Worm (Caenorhabditis elegans): Measurements from ENCODE around the gene cyp-13A12.

cyp-13A12 gene

DNA sequence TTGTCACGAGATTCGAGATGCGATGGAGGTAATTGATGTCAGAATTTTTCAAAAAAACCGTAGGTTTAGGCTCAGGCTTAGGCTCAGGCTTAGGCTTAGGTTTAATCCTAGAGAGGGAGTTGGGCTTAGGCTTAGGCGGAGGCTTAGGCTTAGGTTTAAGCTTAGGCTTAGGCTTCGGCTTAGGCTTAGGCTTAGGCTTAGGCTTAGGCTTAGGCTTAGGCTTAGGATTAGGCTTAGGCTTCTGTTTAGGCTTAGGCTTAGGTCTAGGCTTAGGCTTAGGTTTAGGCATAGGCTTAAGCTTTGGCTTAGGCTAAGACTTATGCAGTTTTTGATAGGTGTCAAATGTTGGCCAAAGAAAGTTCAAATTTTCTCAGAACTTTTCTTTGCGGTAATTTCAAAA lies 20.0 kb upstream of the cyp-13A12 start:
- no peak for TF ChIP-seq dpl-1 (GFP tag; optimal IDR thresholded peaks at IDR 0.05)
- TF ChIP-seq let-607 (tag; optimal IDR thresholded peaks at IDR 0.05) = no peak
- 0 out of 2 replicates have a peak, but pooled peaks have one; percentile 26 for TF ChIP-seq lin-26 (GFP tag; IDR thresholded peaks at IDR 0.05)
- no peak for TF ChIP-seq fkh-3 (tag; optimal IDR thresholded peaks at IDR 0.05)
- TF ChIP-seq nhr-90 (tag; optimal IDR thresholded peaks at IDR 0.05) = no peak

DNA sequence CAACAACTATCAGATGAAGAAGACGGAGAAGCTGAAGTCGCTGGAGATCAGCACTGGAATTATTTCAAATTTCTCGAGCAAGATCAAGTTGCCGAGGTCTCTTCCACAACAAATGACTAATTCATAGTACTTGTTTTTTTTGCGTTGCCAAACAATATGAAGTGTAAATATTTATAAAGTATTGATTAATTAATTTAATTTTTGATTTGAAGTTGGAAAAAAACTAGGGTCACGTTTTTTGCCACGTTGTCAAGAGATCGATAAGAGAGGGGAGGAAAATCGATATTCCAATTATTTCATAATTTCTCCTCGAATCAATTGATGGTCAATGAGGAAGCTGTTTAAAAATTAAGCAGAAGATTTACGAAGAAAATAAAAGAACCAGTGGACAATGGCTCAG lies 19.2 kb upstream of the cyp-13A12 start, which contains the start of gene snf-7:
Gene snf-7 (plus strand): TSS at position 301 of the 400 bp plus-strand sequence.
- TF ChIP-seq Y79H2A.3 (GFP tag; conservative IDR thresholded peaks at IDR 0.05) (no peak), rcor-1 (GFP tag; IDR thresholded peaks at IDR 0.05) (no peak)

DNA sequence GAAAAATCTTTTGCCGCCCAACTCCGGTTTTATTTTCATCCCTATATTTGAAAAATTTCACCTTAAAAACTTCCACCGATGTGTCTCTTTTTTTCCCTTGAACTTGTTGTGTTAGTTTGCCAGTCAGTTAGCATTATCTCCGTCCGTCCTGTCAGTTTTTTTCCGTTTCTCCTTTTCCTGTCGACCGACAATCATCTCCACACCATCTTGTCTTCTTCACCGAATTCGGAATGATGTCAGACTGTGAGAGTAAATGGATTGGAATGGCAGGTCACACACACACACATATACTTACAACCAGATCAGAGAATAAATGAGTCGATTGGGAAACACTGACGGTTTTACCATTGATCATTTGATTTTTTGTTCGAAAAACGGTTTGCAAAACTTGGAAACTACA lies 12.4 kb upstream of the cyp-13A12 start:
- TF ChIP-seq ztf-25 (GFP tag; IDR thresholded peaks at IDR 0.05) = no peak

DNA sequence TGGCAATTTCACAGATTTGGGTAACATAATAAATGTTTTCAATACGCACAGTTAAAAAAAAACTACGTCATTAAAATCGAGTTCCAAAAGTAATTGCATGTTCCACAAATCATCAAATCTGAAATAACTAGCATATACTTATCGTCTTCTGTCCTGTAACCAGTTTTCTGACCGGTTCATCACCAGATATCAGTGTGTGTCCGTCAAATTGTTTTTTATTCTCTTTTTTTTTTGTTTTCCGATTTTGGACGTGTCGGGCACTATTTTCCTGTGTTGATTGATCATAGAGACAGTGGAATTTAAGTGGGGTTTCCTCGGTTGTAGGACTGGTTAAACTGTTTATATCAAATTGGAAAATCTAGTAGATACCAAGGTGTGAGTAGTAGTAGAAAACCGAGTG lies 10.4 kb upstream of the cyp-13A12 start:
- TF ChIP-seq hlh-26 (GFP tag; conservative IDR thresholded peaks at IDR 0.05) (no peak), ztf-25 (GFP tag; IDR thresholded peaks at IDR 0.05) (no peak), bed-1 (GFP tag; IDR thresholded peaks at IDR 0.05) (no peak), B0336.3 (GFP tag; IDR thresholded peaks at IDR 0.05) (no peak), repo-1 (tag; optimal IDR thresholded peaks at IDR 0.05) (no peak), B0019.2 (GFP tag; conservative IDR thresholded peaks at IDR 0.05) (no peak)

DNA sequence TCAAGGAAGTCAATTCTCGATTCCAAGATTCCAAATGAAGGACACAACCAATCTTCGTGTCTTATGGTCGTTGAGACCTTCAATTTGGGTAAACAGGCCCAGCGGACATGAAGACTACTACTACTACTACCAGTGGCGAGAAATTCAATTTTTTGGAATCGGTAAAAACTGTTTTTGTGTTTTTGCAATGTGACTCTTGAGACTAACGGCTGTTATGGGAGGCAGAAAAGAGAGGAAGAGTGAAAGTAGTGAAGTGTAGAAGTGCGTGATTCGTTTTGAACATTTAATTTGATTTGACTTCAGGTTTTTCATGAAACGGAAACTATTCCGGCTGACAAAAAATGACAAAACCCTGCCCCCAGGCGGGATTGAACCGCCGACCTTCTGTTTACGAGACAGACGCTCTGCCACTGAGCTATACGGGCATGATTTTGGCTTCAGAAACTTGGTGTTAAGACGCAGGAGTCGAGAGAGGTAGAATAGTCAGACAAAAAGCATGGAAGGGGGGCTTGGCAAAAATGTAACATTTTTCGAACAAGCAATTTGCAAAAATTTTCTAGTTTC lies 8.5 kb upstream of the cyp-13A12 start:
- TF ChIP-seq ceh-100 (GFP tag; IDR thresholded peaks at IDR 0.05) (no peak), lag-1 (GFP tag; IDR thresholded peaks at IDR 0.05) (no peak), lin-40 (tag; optimal IDR thresholded peaks at IDR 0.05) (peak; percentile 57), snpc-3.4 (tag; optimal IDR thresholded peaks at IDR 0.05) (peak; percentile 31), Y79H2A.3 (GFP tag; conservative IDR thresholded peaks at IDR 0.05) (no peak), dox-1 (GFP tag; IDR thresholded peaks at IDR 0.05) (peak; percentile 74), hrde-1 (tag; optimal IDR thresholded peaks at IDR 0.05; ENCODE audit: borderline replicate concordance) (no peak), ztf-3 (GFP tag; optimal IDR thresholded peaks at IDR 0.05) (no peak), F55B11.4 (tag; optimal IDR thresholded peaks at IDR 0.05; ENCODE audit: borderline replicate concordance, insufficient read depth) (no peak), attf-5 (GFP tag; optimal IDR thresholded peaks at IDR 0.05) (peak; percentile 25), lsl-1 (GFP tag; optimal IDR thresholded peaks at IDR 0.05) (peak; percentile 23), ceh-27 (GFP tag; optimal IDR thresholded peaks at IDR 0.05) (peak; percentile 9), nfya-2 (GFP tag; IDR thresholded peaks at IDR 0.05) (no peak), sea-2 (GFP tag; IDR thresholded peaks at IDR 0.05) (no peak), akir-1 (GFP tag; optimal IDR thresholded peaks at IDR 0.05) (no peak), F37B4.10 (GFP tag; IDR thresholded peaks at IDR 0.05) (no peak), T26A5.8 (tag; optimal IDR thresholded peaks at IDR 0.05) (no peak), hsf-1 (GFP tag; IDR thresholded peaks at IDR 0.05) (no peak), snpc-4 (GFP tag; optimal IDR thresholded peaks at IDR 0.05) (peak; percentile 41), snpc-4 (tag; optimal IDR thresholded peaks at IDR 0.05) (peak in 2 of 4 experiments; percentile 32 to 48), mel-28 (tag; optimal IDR thresholded peaks at IDR 0.05; ENCODE audit: borderline replicate concordance) (no peak), nhr-120 (GFP tag; IDR thresholded peaks at IDR 0.05) (no peak), egl-44 (GFP tag; IDR thresholded peaks at IDR 0.05) (no peak), gei-17 (GFP tag; optimal IDR thresholded peaks at IDR 0.05) (no peak), K11D2.4 (GFP tag; IDR thresholded peaks at IDR 0.05) (0 out of 2 replicates have a peak, but pooled peaks have one; percentile 35), F33H1.4 (GFP tag; IDR thresholded peaks at IDR 0.05) (peak; percentile 42; the same call in 1 of the 2 replicates), ceh-79 (tag; optimal IDR thresholded peaks at IDR 0.05) (no peak), let-526 (GFP tag; IDR thresholded peaks at IDR 0.05) (0 out of 2 replicates have a peak, but pooled peaks have one; percentile 13), mxl-1 (tag; optimal IDR thresholded peaks at IDR 0.05) (peak; percentile 52)
